Fruit fly (Drosophila melanogaster): ENCODE data around the gene MTPAP.

DNA sequence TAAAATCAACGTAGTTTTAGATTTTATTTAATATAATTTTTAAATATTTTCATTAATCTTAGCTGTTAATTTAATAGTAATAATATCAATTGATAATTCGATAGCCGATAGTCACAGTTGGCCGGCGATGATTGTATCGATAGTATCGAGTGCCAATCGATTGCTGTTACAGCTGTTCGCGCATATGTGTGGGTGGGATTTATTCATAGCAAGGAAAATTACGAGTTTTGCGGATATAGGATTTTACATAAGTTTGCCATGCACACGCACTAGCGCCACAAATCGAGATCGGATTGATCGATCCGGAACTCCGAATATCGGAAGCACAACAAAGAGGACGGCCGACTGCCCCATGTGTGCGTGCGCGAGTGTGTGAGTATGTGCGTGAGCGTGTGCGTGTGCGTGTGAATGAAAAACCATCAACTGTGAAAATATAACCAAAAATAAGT is 7.2 kb downstream of the MTPAP start, which contains the start of gene Naa30A:
- TF ChIP-seq CG8478 (optimal IDR thresholded peaks at IDR 0.05) (no peak), CTCF (optimal IDR thresholded peaks at IDR 0.05) (no peak)
